Fruit fly (Drosophila melanogaster) whole organism, embryonic: ENCODE measurements around the gene Kr-h1.
A peak's percentile ranks its signal among the peaks of the same experiment; 100 is the strongest.

Experiments used
- Adf1 ChIP-seq: fragments of 200-800 bp; sonication (Bioruptor generic); IDR thresholded peaks from 2 replicates; pipeline ENCODE4 v1.3.6; 2022; ENCODE audit warnings: missing biosample characterization, missing genetic modification characterization
- Atf6 ChIP-seq: fragments of 200-800 bp; sonication (Bioruptor generic); IDR thresholded peaks from 2 replicates; pipeline ENCODE4 v1.3.6; 2022; ENCODE audit warnings: missing biosample characterization, missing genetic modification characterization
- C15 ChIP-seq: fragments of 200-800 bp; sonication (Bioruptor generic); IDR thresholded peaks from 3 replicates; pipeline ENCODE4 v1.3.6; 2022; ENCODE audit warnings: missing biosample characterization, missing genetic modification characterization
- CG11085 ChIP-seq: fragments of 200-800 bp; sonication (Bioruptor generic); IDR thresholded peaks from 2 replicates; pipeline ENCODE4 v1.3.6; 2022; ENCODE audit warnings: missing biosample characterization, missing genetic modification characterization
- CG11723 ChIP-seq: fragments of 200-800 bp; sonication (Bioruptor generic); optimal IDR thresholded peaks from 2 replicates; lab custom pipeline; 2017; ENCODE audit warnings: missing biosample characterization, mild to moderate bottlenecking, missing genetic modification characterization
- CG12744 ChIP-seq: fragments of 200-800 bp; sonication (Bioruptor generic); optimal IDR thresholded peaks from 2 replicates; lab custom pipeline; 2016; ENCODE audit warnings: missing biosample characterization, missing genetic modification characterization
- CG12769 ChIP-seq: fragments of 200-800 bp; sonication (Bioruptor generic); optimal IDR thresholded peaks from 2 replicates; lab custom pipeline; 2019; ENCODE audit warnings: missing biosample characterization, mild to moderate bottlenecking, missing genetic modification characterization, moderate library complexity
- CG13296 ChIP-seq: fragments of 200-800 bp; sonication (Bioruptor generic); optimal IDR thresholded peaks from 3 replicates; lab custom pipeline; 2018; ENCODE audit warnings: missing biosample characterization, mild to moderate bottlenecking, missing genetic modification characterization
- CG13624 ChIP-seq: fragments of 200-800 bp; sonication (Bioruptor generic); optimal IDR thresholded peaks from 2 replicates; lab custom pipeline; 2016; ENCODE audit warnings: missing biosample characterization, missing genetic modification characterization
- CG13775 ChIP-seq: fragments of 200-800 bp; sonication (Bioruptor generic); optimal IDR thresholded peaks from 3 replicates; lab custom pipeline; 2017; ENCODE audit warnings: missing biosample characterization, mild to moderate bottlenecking, missing genetic modification characterization
- CG14965 ChIP-seq: fragments of 200-800 bp; sonication (Bioruptor generic); optimal IDR thresholded peaks from 2 replicates; lab custom pipeline; 2016; ENCODE audit warnings: missing biosample characterization, missing genetic modification characterization, borderline replicate concordance
- CG15514 ChIP-seq: fragments of 200-800 bp; sonication (Bioruptor generic); optimal IDR thresholded peaks from 3 replicates; lab custom pipeline; 2017; ENCODE audit warnings: missing biosample characterization, missing genetic modification characterization, mild to moderate bottlenecking, moderate library complexity, missing genetic modification reagents
- CG16815 ChIP-seq: fragments of 200-800 bp; sonication (Bioruptor generic); optimal IDR thresholded peaks from 3 replicates; lab custom pipeline; 2017; ENCODE audit warnings: missing biosample characterization, mild to moderate bottlenecking, missing genetic modification characterization
- CG16863 ChIP-seq: fragments of 200-800 bp; sonication (Bioruptor generic); optimal IDR thresholded peaks from 3 replicates; lab custom pipeline; 2016; ENCODE audit warnings: missing biosample characterization, missing genetic modification characterization
- CG17802 ChIP-seq: fragments of 200-800 bp; sonication (Bioruptor generic); optimal IDR thresholded peaks from 2 replicates; lab custom pipeline; 2018; ENCODE audit warnings: missing biosample characterization, mild to moderate bottlenecking, missing genetic modification characterization, moderate library complexity
- CG1832 ChIP-seq: fragments of 200-800 bp; sonication (Bioruptor generic); optimal IDR thresholded peaks from 2 replicates; lab custom pipeline; 2017; ENCODE audit warnings: missing biosample characterization, mild to moderate bottlenecking, missing genetic modification characterization, inconsistent platforms
- CG2202 ChIP-seq: fragments of 200-800 bp; sonication (Bioruptor generic); optimal IDR thresholded peaks from 2 replicates; lab custom pipeline; 2018; ENCODE audit warnings: missing biosample characterization, mild to moderate bottlenecking, missing genetic modification characterization
- CG4707 ChIP-seq: fragments of 200-800 bp; sonication (Bioruptor generic); optimal IDR thresholded peaks from 2 replicates; lab custom pipeline; 2018; ENCODE audit warnings: missing biosample characterization, mild to moderate bottlenecking, missing genetic modification characterization, moderate library complexity
- CG6175 ChIP-seq: fragments of 200-800 bp; sonication (Bioruptor generic); IDR thresholded peaks from 3 replicates; pipeline ENCODE4 v1.3.6; 2022; ENCODE audit warnings: missing biosample characterization, missing genetic modification characterization
- CG8290 ChIP-seq, 3 experiments: fragments of 200-800 bp; sonication (Bioruptor generic); optimal IDR thresholded peaks; 2 replicates each; lab custom pipeline; 2016 to 2019; ENCODE audit warnings: missing biosample characterization in 3 of 3, missing genetic modification characterization in 3 of 3, mild to moderate bottlenecking in 2 of 3, moderate library complexity in 1 of 3
- CG8359 ChIP-seq: fragments of 200-800 bp; sonication (Bioruptor generic); optimal IDR thresholded peaks from 2 replicates; lab custom pipeline; 2017; ENCODE audit warnings: missing biosample characterization, mild to moderate bottlenecking, missing genetic modification characterization, borderline replicate concordance
- CrebB ChIP-seq: fragments of 200-800 bp; sonication (Bioruptor generic); optimal IDR thresholded peaks from 3 replicates; lab custom pipeline; 2018; ENCODE audit warnings: missing biosample characterization, mild to moderate bottlenecking, missing genetic modification characterization
- Hr3 ChIP-seq: fragments of 200-800 bp; sonication (Bioruptor generic); optimal IDR thresholded peaks from 3 replicates; lab custom pipeline; 2016; ENCODE audit warnings: missing biosample characterization, missing genetic modification characterization
- Jarid2 ChIP-seq: fragments of 200-800 bp; sonication (Bioruptor generic); optimal IDR thresholded peaks from 3 replicates; lab custom pipeline; 2017; ENCODE audit warnings: mild to moderate bottlenecking, missing biosample characterization, missing genetic modification reagents, missing genetic modification characterization
- Kr ChIP-seq: fragments of 200-800 bp; sonication (Bioruptor generic); optimal IDR thresholded peaks from 2 replicates; lab custom pipeline; 2017; ENCODE audit warnings: missing biosample characterization, mild to moderate bottlenecking, missing genetic modification characterization
- Lpt ChIP-seq: fragments of >200 bp; optimal IDR thresholded peaks from 2 replicates; lab custom pipeline; 2018; ENCODE audit warnings: missing biosample characterization, missing genetic modification characterization
- Meics ChIP-seq: fragments of 200-800 bp; sonication (Bioruptor generic); optimal IDR thresholded peaks from 2 replicates; lab custom pipeline; 2017; ENCODE audit warnings: missing biosample characterization, mild to moderate bottlenecking, missing genetic modification characterization
- NK7.1 ChIP-seq: fragments of 200-800 bp; sonication (Bioruptor generic); optimal IDR thresholded peaks from 3 replicates; lab custom pipeline; 2016; ENCODE audit warnings: missing biosample characterization, missing genetic modification characterization
- Sox100B ChIP-seq: fragments of 200-800 bp; sonication (Bioruptor generic); optimal IDR thresholded peaks from 3 replicates; lab custom pipeline; 2018; ENCODE audit warnings: missing biosample characterization, mild to moderate bottlenecking, missing genetic modification characterization
- Sry-β ChIP-seq: fragments of 200-800 bp; sonication (Bioruptor generic); optimal IDR thresholded peaks from 2 replicates; lab custom pipeline; 2018; ENCODE audit warnings: missing biosample characterization, mild to moderate bottlenecking, missing genetic modification characterization, moderate library complexity
- Usf ChIP-seq: fragments of 200-800 bp; sonication (Bioruptor generic); optimal IDR thresholded peaks from 2 replicates; lab custom pipeline; 2017; ENCODE audit warnings: missing genotype, missing biosample characterization, missing genetic modification characterization
- ac ChIP-seq: fragments of 200-800 bp; sonication (Bioruptor generic); optimal IDR thresholded peaks from 3 replicates; lab custom pipeline; 2017; ENCODE audit warnings: missing biosample characterization, mild to moderate bottlenecking, missing genetic modification characterization
- amos ChIP-seq: fragments of 200-800 bp; sonication (Bioruptor generic); IDR thresholded peaks from 2 replicates; pipeline ENCODE4 v1.3.6; 2022; ENCODE audit warnings: missing biosample characterization, missing genetic modification characterization; ENCODE audit not compliant: partially characterized antibody
- cas ChIP-seq: fragments of 200-800 bp; sonication (Bioruptor generic); IDR thresholded peaks from 2 replicates; pipeline ENCODE4 v1.3.6; 2022; ENCODE audit warnings: missing biosample characterization, missing genetic modification characterization
- danr ChIP-seq: fragments of 200-800 bp; sonication (Bioruptor generic); IDR thresholded peaks from 2 replicates; pipeline ENCODE4 v1.3.6; 2022; ENCODE audit warnings: missing biosample characterization, missing genetic modification characterization
- fd96Cb ChIP-seq: fragments of 200-800 bp; sonication (Bioruptor generic); optimal IDR thresholded peaks from 2 replicates; lab custom pipeline; 2018; ENCODE audit warnings: missing biosample characterization, mild to moderate bottlenecking, missing genetic modification characterization, moderate library complexity
- gcm2 ChIP-seq: fragments of 200-800 bp; sonication (Bioruptor generic); optimal IDR thresholded peaks from 2 replicates; lab custom pipeline; 2016; ENCODE audit warnings: missing biosample characterization, missing genetic modification characterization
- gem ChIP-seq: fragments of 200-800 bp; sonication (Bioruptor generic); optimal IDR thresholded peaks from 2 replicates; lab custom pipeline; 2019; ENCODE audit warnings: missing biosample characterization, mild to moderate bottlenecking, missing genetic modification characterization, moderate library complexity
- gfzf ChIP-seq: fragments of 200-800 bp; sonication (Bioruptor generic); optimal IDR thresholded peaks from 2 replicates; lab custom pipeline; 2016; ENCODE audit warnings: missing biosample characterization, mild to moderate bottlenecking, missing genetic modification characterization, moderate library complexity
- h ChIP-seq: fragments of >200 bp; optimal IDR thresholded peaks from 2 replicates; lab custom pipeline; 2017
- hkb ChIP-seq, 2 experiments: fragments of 200-800 bp in 1 of 2; fragments of >200 bp in 1 of 2; sonication (Bioruptor generic) in 1 of 2; IDR thresholded peaks in 1 of 2; optimal IDR thresholded peaks in 1 of 2; 2 replicates each; pipeline versions ENCODE4 v1.3.6 to Lab custom; 2017 to 2022; ENCODE audit warnings: missing biosample characterization in 1 of 2, missing genetic modification characterization in 1 of 2
- inv ChIP-seq: fragments of 200-800 bp; sonication (Bioruptor generic); IDR thresholded peaks from 2 replicates; pipeline ENCODE4 v1.3.6; 2022; ENCODE audit warnings: missing biosample characterization, missing genetic modification characterization; ENCODE audit not compliant: partially characterized antibody
- jumu ChIP-seq: fragments of 200-800 bp; sonication (Bioruptor generic); optimal IDR thresholded peaks from 3 replicates; lab custom pipeline; 2016; ENCODE audit warnings: missing biosample characterization, missing genetic modification characterization
- peb ChIP-seq: fragments of 200-800 bp; sonication (Bioruptor generic); IDR thresholded peaks from 2 replicates; pipeline ENCODE4 v1.3.6; 2022; ENCODE audit warnings: missing biosample characterization, missing genetic modification characterization
- pros ChIP-seq: fragments of 200-800 bp; sonication (Bioruptor generic); optimal IDR thresholded peaks from 3 replicates; lab custom pipeline; 2019; ENCODE audit warnings: missing biosample characterization, mild to moderate bottlenecking, missing genetic modification characterization, moderate library complexity
- pzg ChIP-seq: fragments of 200-800 bp; sonication (Bioruptor generic); optimal IDR thresholded peaks from 3 replicates; lab custom pipeline; 2018; ENCODE audit warnings: missing biosample characterization, mild to moderate bottlenecking, missing genetic modification characterization, moderate library complexity
- stc ChIP-seq: fragments of 200-800 bp; sonication (Bioruptor generic); IDR thresholded peaks from 2 replicates; pipeline ENCODE4 v1.3.6; 2022; ENCODE audit warnings: missing biosample characterization, missing genetic modification characterization
- tll ChIP-seq, 2 experiments: fragments of 200-800 bp in 1 of 2; fragments of >200 bp in 1 of 2; sonication (Bioruptor generic) in 1 of 2; optimal IDR thresholded peaks; 2 replicates each; lab custom pipeline; 2017 to 2019; ENCODE audit warnings: missing biosample characterization in 2 of 2, missing genetic modification characterization in 2 of 2, mild to moderate bottlenecking in 1 of 2, moderate library complexity in 1 of 2
- unc-4 ChIP-seq: fragments of 200-800 bp; sonication (Bioruptor generic); IDR thresholded peaks from 2 replicates; pipeline ENCODE4 v1.3.6; 2022; ENCODE audit warnings: missing biosample characterization, missing genetic modification characterization; ENCODE audit not compliant: partially characterized antibody

Gene Kr-h1

DNA sequence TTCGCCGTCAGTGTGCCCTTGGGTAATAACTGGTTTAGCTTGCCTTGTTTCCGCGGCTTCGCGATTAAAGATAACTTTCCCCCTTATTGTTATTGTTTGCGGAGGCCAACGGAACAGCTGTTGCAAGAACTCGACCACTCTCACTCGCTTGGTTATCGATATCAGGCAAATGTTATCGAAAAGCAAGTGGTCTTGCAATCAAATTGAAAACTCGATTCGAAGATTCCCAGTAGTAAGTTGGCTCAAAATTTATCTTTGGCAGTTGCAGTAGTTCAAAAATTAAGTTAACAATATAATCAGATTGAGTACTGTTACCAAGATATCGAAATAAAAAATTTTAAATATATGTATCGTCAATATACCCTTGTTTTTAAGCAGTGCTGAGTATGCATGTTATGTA lies 16.6 kb upstream of the Kr-h1 start, which contains the start of the genes Fbw5 and CG9147 (continued):
- TF ChIP-seq pros (GFP tag; lab: Kevin White, UChicago), result peak; percentile 67
- TF ChIP-seq CG12744, result peak; percentile 99
- peak; percentile 99 for TF ChIP-seq danr (GFP tag; lab: Robert Waterston, UW)
- TF ChIP-seq Jarid2 (GFP tag; lab: Kevin White, UChicago), result peak; percentile 89
- TF ChIP-seq inv (GFP tag; lab: Robert Waterston, UW), result peak; percentile 18; the same call in 1 of the 2 replicates
- TF ChIP-seq gfzf (GFP tag; lab: Kevin White, UChicago), result peak; percentile 45
- peak; percentile 99 for TF ChIP-seq Meics (GFP tag; lab: Kevin White, UChicago)
- peak; percentile 99 for TF ChIP-seq Sox100B (GFP tag; lab: Kevin White, UChicago)
- TF ChIP-seq CG14965 (GFP tag; lab: Kevin White, UChicago), result peak; percentile 92
- TF ChIP-seq Usf, result peak; percentile 99
- no peak for TF ChIP-seq h (lab: Kevin White, UChicago)
- TF ChIP-seq CG8290 (GFP tag; optimal IDR thresholded peaks at IDR 0.05; lab: Kevin White, UChicago), result peak; percentile 99
- TF ChIP-seq CG8290 (tag; optimal IDR thresholded peaks at IDR 0.05; lab: Kevin White, UChicago), result peak; percentile 97 to 100
- peak; percentile 95 for TF ChIP-seq CG15514
- TF ChIP-seq CG16815 (GFP tag; lab: Kevin White, UChicago), result peak; percentile 100
- TF ChIP-seq CG13624 (GFP tag; lab: Kevin White, UChicago), result peak; percentile 100
- peak; percentile 59 for TF ChIP-seq unc-4 (GFP tag; lab: Robert Waterston, UW)
- TF ChIP-seq CG16863 (GFP tag; lab: Kevin White, UChicago), result peak; percentile 99
- TF ChIP-seq CG6175 (GFP tag; lab: Robert Waterston, UW), result peak; percentile 98
- peak; percentile 99 for TF ChIP-seq jumu
- TF ChIP-seq Atf6, result peak; percentile 100
- TF ChIP-seq CG13775, result peak; percentile 99
- TF ChIP-seq CG17802 (tag; lab: Kevin White, UChicago), result peak; percentile 93
- TF ChIP-seq gem (tag; lab: Kevin White, UChicago), result peak; percentile 100
- peak; percentile 98 for TF ChIP-seq CG4707 (GFP tag; lab: Kevin White, UChicago)
- peak; percentile 99 for TF ChIP-seq CG11723 (GFP tag; lab: Kevin White, UChicago)
- TF ChIP-seq pzg (GFP tag; lab: Kevin White, UChicago), result peak; percentile 71
- TF ChIP-seq CG8359 (GFP tag; lab: Kevin White, UChicago), result peak; percentile 90
- TF ChIP-seq CG12769 (tag; lab: Kevin White, UChicago), result peak; percentile 100
- no peak for TF ChIP-seq CG1832 (GFP tag; lab: Kevin White, UChicago)
- TF ChIP-seq CG11085, result peak; percentile 98
- TF ChIP-seq peb (GFP tag; lab: Robert Waterston, UW), result peak; percentile 99
- TF ChIP-seq stc (GFP tag; lab: Robert Waterston, UW), result peak; percentile 99
- no peak for TF ChIP-seq hkb (optimal IDR thresholded peaks at IDR 0.05; lab: Kevin White, UChicago)
- peak; percentile 100 for TF ChIP-seq hkb (GFP tag; IDR thresholded peaks at IDR 0.05; lab: Robert Waterston, UW)
- TF ChIP-seq Hr3 (GFP tag; lab: Kevin White, UChicago), result peak; percentile 100
- TF ChIP-seq fd96Cb (tag; lab: Kevin White, UChicago), result peak; percentile 100
- peak; percentile 98 for TF ChIP-seq ac (GFP tag; lab: Kevin White, UChicago)
- peak; percentile 83 for TF ChIP-seq Kr (GFP tag; lab: Kevin White, UChicago)
- no peak for TF ChIP-seq Lpt (GFP tag; lab: Kevin White, UChicago)
- peak; percentile 52; the same call in 1 of the 2 replicates for TF ChIP-seq amos (GFP tag; lab: Robert Waterston, UW)
- peak; percentile 99 for TF ChIP-seq NK7.1
- TF ChIP-seq CG2202 (tag; lab: Kevin White, UChicago), result peak; percentile 99
- TF ChIP-seq C15 (GFP tag; lab: Robert Waterston, UW), result peak; percentile 98
- peak; percentile 98 for TF ChIP-seq gcm2 (GFP tag; lab: Kevin White, UChicago)
- TF ChIP-seq CG13296 (GFP tag; lab: Kevin White, UChicago), result peak; percentile 99
- peak; percentile 75 for TF ChIP-seq Sry-β (GFP tag; lab: Kevin White, UChicago)
- TF ChIP-seq tll (GFP tag; optimal IDR thresholded peaks at IDR 0.05; lab: Kevin White, UChicago), result peak in 1 of 2 experiments; percentile 85
- TF ChIP-seq CrebB (tag; lab: Kevin White, UChicago), result peak; percentile 100
- TF ChIP-seq Adf1 (GFP tag; lab: Robert Waterston, UW), result peak; percentile 93
- TF ChIP-seq cas (GFP tag; lab: Robert Waterston, UW), result peak; percentile 99
